Worm (Caenorhabditis elegans): Measurements from ENCODE around the gene Y38E10A.14.

- TF ChIP-seq flt-1 (GFP tag; IDR thresholded peaks at IDR 0.05) (no peak), ztf-29 (GFP tag; IDR thresholded peaks at IDR 0.05) (no peak), ref-1 (GFP tag; conservative IDR thresholded peaks at IDR 0.05) (no peak), med-1 (GFP tag; optimal IDR thresholded peaks at IDR 0.05; ENCODE audit: insufficient read depth) (no peak), T22C8.4 (GFP tag; IDR thresholded peaks at IDR 0.05) (no peak)
Observed at ce11 chrII:12629387-12629786, 5.1 kb upstream of the Y38E10A.14 start, which contains the start of gene Y38E10A.28.
